Worm (Caenorhabditis elegans) whole organism, mixed stage, embryonic: ENCODE results near the gene nhr-22.

Source experiments
- ceh-83 ChIP-seq: fragments of 200-800 bp; sonication (Bioruptor generic); optimal IDR thresholded peaks from 2 replicates; lab custom pipeline; 2018; ENCODE audit warnings: mild to moderate bottlenecking, missing genetic modification characterization, missing compliant biosample characterization
- cnd-1 ChIP-seq: fragments of 200-800 bp; sonication (Bioruptor generic); optimal IDR thresholded peaks from 2 replicates; lab custom pipeline; 2018; ENCODE audit warnings: mild to moderate bottlenecking, missing genetic modification characterization, missing compliant biosample characterization
- nhr-237 ChIP-seq: fragments of 150-350 bp; optimal IDR thresholded peaks from 2 replicates; lab custom pipeline; 2014; ENCODE audit warnings: missing biosample characterization, missing genetic modification characterization
- snpc-4 ChIP-seq: fragments of 150-350 bp; optimal IDR thresholded peaks from 2 replicates; lab custom pipeline; 2014; ENCODE audit warnings: missing biosample characterization, missing genetic modification characterization

ce11 chrII:6486344-6486743, 36.8 kb upstream of the nhr-22 start:
- no peak for TF ChIP-seq ceh-83 (GFP tag; lab: Kevin White, UChicago)
- TF ChIP-seq snpc-4 (tag; lab: Kevin White, UChicago) = no peak
- TF ChIP-seq nhr-237 = no peak
- no peak for TF ChIP-seq cnd-1
